Worm (Caenorhabditis elegans): Measurements from ENCODE around the gene dpy-13.

DNA sequence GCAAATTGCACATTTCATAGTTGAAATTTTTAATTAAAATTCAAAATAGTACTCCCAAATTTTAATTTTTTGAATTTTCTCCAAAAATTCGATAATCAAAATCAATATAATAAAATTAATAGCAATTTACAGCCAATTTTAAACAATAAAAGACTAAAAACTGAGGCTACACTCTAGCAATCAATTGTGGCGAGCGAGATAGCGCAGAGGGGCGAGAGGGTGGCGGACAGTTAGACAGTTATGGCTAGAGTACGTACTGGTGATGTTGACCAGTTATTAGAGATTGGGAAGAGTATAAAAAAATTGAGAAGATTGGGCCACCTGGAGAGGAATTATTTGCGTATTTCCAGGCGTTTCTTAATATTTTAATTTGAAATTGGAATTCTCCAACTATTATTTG lies 42.3 kb downstream of the dpy-13 start, which contains the start of gene nhr-78:
- TF ChIP-seq R02D3.7 (tag; optimal IDR thresholded peaks at IDR 0.05) (no peak), elt-3 (tag; optimal IDR thresholded peaks at IDR 0.05) (no peak), fos-1 (tag; optimal IDR thresholded peaks at IDR 0.05) (no peak), pha-4 (tag; optimal IDR thresholded peaks at IDR 0.05) (no peak), ztf-4 (tag; optimal IDR thresholded peaks at IDR 0.05) (no peak), ceh-16 (tag; optimal IDR thresholded peaks at IDR 0.05) (no peak), hmg-11 (tag; optimal IDR thresholded peaks at IDR 0.05) (no peak), aly-2 (tag; optimal IDR thresholded peaks at IDR 0.05) (no peak), ama-1 (optimal IDR thresholded peaks at IDR 0.05) (no peak), elt-1 (tag; optimal IDR thresholded peaks at IDR 0.05) (no peak), skn-1 (tag; optimal IDR thresholded peaks at IDR 0.05) (no peak), tbx-2 (tag; optimal IDR thresholded peaks at IDR 0.05) (no peak), ztf-11 (tag; optimal IDR thresholded peaks at IDR 0.05) (no peak), nhr-23 (tag; optimal IDR thresholded peaks at IDR 0.05) (no peak)
